Worm (Caenorhabditis elegans): Measurements from ENCODE around the gene K11C4.1.

DNA sequence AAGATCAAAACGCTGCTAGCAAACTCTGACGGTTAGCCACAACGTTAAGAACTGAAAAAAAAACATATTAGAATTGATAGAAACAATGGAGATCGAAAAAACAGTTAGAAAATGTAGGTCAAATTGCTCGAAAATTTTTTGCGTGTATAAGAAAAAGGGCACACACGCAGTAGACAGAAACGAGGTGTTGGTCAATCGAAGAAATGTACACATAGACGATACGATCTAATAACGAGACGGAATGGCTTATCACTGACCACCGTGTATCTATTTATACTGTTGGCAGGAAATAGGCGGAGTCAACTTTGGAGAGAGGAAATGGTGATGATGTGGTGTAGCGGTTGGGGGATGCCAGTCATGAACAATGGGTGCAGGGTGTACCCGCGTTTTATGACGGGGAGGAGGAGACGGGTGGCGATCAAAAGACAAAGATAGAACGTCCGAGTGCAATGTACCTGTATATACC is 3.4 kb downstream of the K11C4.1 start, which contains the start of gene odc-1:
- TF ChIP-seq ceh-39 (tag; optimal IDR thresholded peaks at IDR 0.05) (no peak), nhr-28 (tag; optimal IDR thresholded peaks at IDR 0.05) (no peak), nhr-2 (tag; optimal IDR thresholded peaks at IDR 0.05) (no peak), M03D4.4 (tag; optimal IDR thresholded peaks at IDR 0.05) (no peak), nhr-237 (tag; optimal IDR thresholded peaks at IDR 0.05) (no peak), unc-62 (GFP tag; optimal IDR thresholded peaks at IDR 0.05) (no peak), snpc-4 (tag; optimal IDR thresholded peaks at IDR 0.05) (no peak), bed-3 (GFP tag; optimal IDR thresholded peaks at IDR 0.05) (no peak), lin-13 (tag; optimal IDR thresholded peaks at IDR 0.05) (no peak), nhr-12 (tag; optimal IDR thresholded peaks at IDR 0.05) (no peak), ces-1 (GFP tag; optimal IDR thresholded peaks at IDR 0.05) (no peak), elt-3 (tag; optimal IDR thresholded peaks at IDR 0.05) (no peak), mep-1 (tag; optimal IDR thresholded peaks at IDR 0.05) (no peak), sem-2 (GFP tag; optimal IDR thresholded peaks at IDR 0.05) (no peak)

Measured in whole organism, mixed stage, embryonic.